Worm (Caenorhabditis elegans): Measurements from ENCODE around the gene T04A8.8.
"Not testable (repeated sequence)": the region's sequence is repeated elsewhere in the genome, so short reads cannot be mapped to it uniquely, and the experiment has no call there.

T04A8.8 gene

DNA sequence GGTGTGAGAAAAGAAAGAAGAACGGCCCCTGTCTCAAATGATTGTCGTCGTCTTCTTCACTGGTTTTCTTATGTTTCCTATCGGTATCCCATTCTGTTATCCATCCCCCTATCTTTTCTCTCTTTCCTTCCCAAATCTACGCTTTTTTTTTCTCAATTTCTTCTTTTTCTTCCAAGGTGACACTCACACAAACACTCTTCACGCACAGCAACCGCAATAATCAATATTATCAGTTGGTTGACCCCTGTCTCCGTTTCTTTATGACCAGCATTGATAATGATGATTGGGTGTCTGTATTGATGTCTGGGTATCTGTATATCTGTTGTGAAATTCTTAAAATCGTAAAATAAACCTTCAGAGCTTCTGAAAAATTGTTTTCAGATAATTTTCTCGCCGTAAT is 47.0 kb downstream of the T04A8.8 start:
- TF ChIP-seq nhr-23 (tag; optimal IDR thresholded peaks at IDR 0.05) (peak; percentile 63), nfya-1 (tag; optimal IDR thresholded peaks at IDR 0.05; ENCODE audit: insufficient read depth) (peak; percentile 48), ztf-4 (tag; optimal IDR thresholded peaks at IDR 0.05) (no peak), egl-27 (tag; optimal IDR thresholded peaks at IDR 0.05) (no peak), elt-2 (tag; optimal IDR thresholded peaks at IDR 0.05) (peak; percentile 31), ceh-9 (tag; optimal IDR thresholded peaks at IDR 0.05) (no peak), jun-1 (tag; optimal IDR thresholded peaks at IDR 0.05) (no peak), mml-1 (tag; optimal IDR thresholded peaks at IDR 0.05) (no peak), lin-39 (tag; optimal IDR thresholded peaks at IDR 0.05) (peak; percentile 8), ceh-28 (tag; optimal IDR thresholded peaks at IDR 0.05) (peak; percentile 45)

DNA sequence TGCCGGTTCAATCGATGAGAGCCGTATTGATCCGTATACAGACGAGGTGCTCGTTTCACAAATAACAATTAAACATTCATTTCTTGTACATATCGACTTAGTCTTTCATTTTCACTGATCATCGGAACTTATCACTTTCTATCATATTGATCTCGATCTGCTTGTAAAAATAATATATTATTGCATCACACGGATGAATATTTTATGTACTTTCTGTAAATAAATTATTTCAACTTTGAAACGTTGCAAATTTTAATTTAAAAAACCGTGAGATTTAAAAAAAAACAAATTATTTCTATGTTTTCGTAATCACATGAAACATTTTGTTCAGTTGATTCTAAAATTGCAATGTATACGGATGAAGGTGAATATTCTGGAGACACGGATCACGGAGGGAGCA is 48.8 kb downstream of the T04A8.8 start, which contains the start of gene twk-6:
Gene twk-6 (plus strand): TSS at position 301 of the 400 bp plus-strand sequence.
- not testable (repeated sequence) for TF ChIP-seq unc-39, zag-1, nhr-23 (tag; optimal IDR thresholded peaks at IDR 0.05)
